Worm (Caenorhabditis elegans): ENCODE results near the gene F38A1.15.

The F38A1.15 gene

ce11 chrIV:1277067-1277466 lies 33.9 kb upstream of the F38A1.15 start:
- TF ChIP-seq hlh-30 (tag; optimal IDR thresholded peaks at IDR 0.05; ENCODE audit: insufficient read depth), result no peak

ce11 chrIV:1275910-1276309 lies 32.7 kb upstream of the F38A1.15 start:
- TF ChIP-seq ceh-48 (tag; optimal IDR thresholded peaks at IDR 0.05) (no peak), ets-4 (tag; optimal IDR thresholded peaks at IDR 0.05) (no peak), fkh-10 (GFP tag; optimal IDR thresholded peaks at IDR 0.05) (no peak), unc-42 (tag; optimal IDR thresholded peaks at IDR 0.05) (no peak), C08G9.2 (tag; optimal IDR thresholded peaks at IDR 0.05) (no peak), hlh-6 (tag; optimal IDR thresholded peaks at IDR 0.05) (no peak), nfya-1 (tag; optimal IDR thresholded peaks at IDR 0.05) (no peak), hlh-8 (tag; optimal IDR thresholded peaks at IDR 0.05) (no peak), ama-1 (optimal IDR thresholded peaks at IDR 0.05) (no peak), K09A11.1 (tag; optimal IDR thresholded peaks at IDR 0.05; ENCODE audit: insufficient read depth) (no peak), unc-3 (GFP tag; conservative IDR thresholded peaks at IDR 0.05) (no peak), unc-3 (tag; optimal IDR thresholded peaks at IDR 0.05) (no peak)

- peak; percentile 16 for TF ChIP-seq ceh-18 (tag; optimal IDR thresholded peaks at IDR 0.05)
- TF ChIP-seq unc-3 (GFP tag; conservative IDR thresholded peaks at IDR 0.05), result no peak
- TF ChIP-seq unc-3 (tag; optimal IDR thresholded peaks at IDR 0.05), result no peak
- no peak for TF ChIP-seq ceh-30 (tag; optimal IDR thresholded peaks at IDR 0.05)
- peak; percentile 84 for TF ChIP-seq hlh-30 (tag; optimal IDR thresholded peaks at IDR 0.05; ENCODE audit: insufficient read depth)
- no peak for TF ChIP-seq ceh-19 (GFP tag; optimal IDR thresholded peaks at IDR 0.05)
- TF ChIP-seq ceh-45 (GFP tag; IDR thresholded peaks at IDR 0.05), result no peak
- no peak for TF ChIP-seq nhr-232 (tag; optimal IDR thresholded peaks at IDR 0.05)
- no peak for TF ChIP-seq fax-1 (tag; optimal IDR thresholded peaks at IDR 0.05)
- TF ChIP-seq ztf-16 (tag; optimal IDR thresholded peaks at IDR 0.05), result no peak
- peak; percentile 49 for TF ChIP-seq unc-42 (tag; optimal IDR thresholded peaks at IDR 0.05)
- peak; percentile 24 for TF ChIP-seq unc-55 (GFP tag; optimal IDR thresholded peaks at IDR 0.05)
- TF ChIP-seq elt-4 (tag; optimal IDR thresholded peaks at IDR 0.05), result no peak
- TF ChIP-seq ref-2 (tag; optimal IDR thresholded peaks at IDR 0.05), result peak; percentile 8
- TF ChIP-seq mec-3 (tag; optimal IDR thresholded peaks at IDR 0.05; ENCODE audit: borderline replicate concordance), result no peak
- peak; percentile 46 for TF ChIP-seq ceh-31 (tag; optimal IDR thresholded peaks at IDR 0.05)
- no peak for TF ChIP-seq fkh-10 (GFP tag; optimal IDR thresholded peaks at IDR 0.05)
- TF ChIP-seq unc-86 (tag; optimal IDR thresholded peaks at IDR 0.05), result no peak
- peak; percentile 21 for TF ChIP-seq tbx-2 (tag; optimal IDR thresholded peaks at IDR 0.05)
- TF ChIP-seq ttx-3 (tag; optimal IDR thresholded peaks at IDR 0.05), result no peak
- TF ChIP-seq nfya-1 (tag; optimal IDR thresholded peaks at IDR 0.05), result peak; percentile 55
- TF ChIP-seq dmd-4 (tag; optimal IDR thresholded peaks at IDR 0.05; ENCODE audit: borderline replicate concordance), result no peak
- no peak for TF ChIP-seq ceh-6 (GFP tag; optimal IDR thresholded peaks at IDR 0.05)
- TF ChIP-seq C08G9.2 (tag; optimal IDR thresholded peaks at IDR 0.05), result no peak
- TF ChIP-seq ceh-2 (tag; optimal IDR thresholded peaks at IDR 0.05), result no peak
- peak; percentile 3 for TF ChIP-seq pax-1 (tag; optimal IDR thresholded peaks at IDR 0.05)
- TF ChIP-seq pat-9 (tag; optimal IDR thresholded peaks at IDR 0.05), result no peak
Measured at ce11 chrIV:1274583-1274982, 31.4 kb upstream of the F38A1.15 start, which contains the start of gene C09E9.1. Gene C09E9.1, plus strand, starts transcription at chrIV:1274868.

DNA sequence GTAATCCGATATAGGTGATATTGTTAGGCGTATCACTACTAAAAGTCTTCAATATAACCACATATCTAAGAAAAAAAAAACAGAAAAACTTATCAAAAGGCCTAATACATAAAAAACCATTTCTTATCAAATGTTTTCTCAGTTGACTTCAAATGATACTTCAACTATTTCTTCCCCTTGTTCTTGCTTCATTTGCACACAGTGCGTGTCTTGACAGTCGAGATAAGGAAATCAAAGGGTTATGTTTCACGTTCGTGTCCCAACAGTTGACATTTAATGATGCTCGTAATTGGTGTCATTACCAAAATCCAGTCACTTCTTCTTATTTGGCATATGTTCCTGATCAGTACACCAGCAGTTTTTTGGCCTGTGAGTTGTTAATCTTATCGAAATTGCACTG lies 23.5 kb upstream of the F38A1.15 start, which contains the start of gene clec-170:
Gene clec-170, plus strand, starts transcription at position 143 of the 400 bp plus-strand sequence.
- TF ChIP-seq zip-5 (tag; optimal IDR thresholded peaks at IDR 0.05), result no peak
- TF ChIP-seq elt-2 (tag; optimal IDR thresholded peaks at IDR 0.05), result peak; percentile 18

DNA sequence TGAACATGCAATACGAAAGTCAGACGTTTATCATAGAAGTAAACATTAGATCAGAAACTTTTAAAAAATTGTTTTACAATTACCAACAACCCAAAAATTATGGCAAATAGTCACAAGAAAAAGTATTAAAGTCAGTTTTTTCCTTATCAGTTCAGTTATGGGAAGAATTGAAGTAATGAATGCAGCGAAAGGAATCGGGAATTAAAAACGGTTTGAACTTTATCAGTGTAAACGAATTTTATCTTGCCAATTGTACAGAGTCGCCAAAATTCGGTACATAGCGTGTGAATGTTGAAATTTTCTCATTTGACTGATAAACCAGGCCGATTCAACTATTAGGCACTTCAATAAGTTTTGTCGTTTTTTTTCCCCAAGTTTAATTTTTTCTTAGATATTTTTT lies 22.9 kb upstream of the F38A1.15 start:
- TF ChIP-seq sdc-2 (tag; optimal IDR thresholded peaks at IDR 0.05) (no peak), tbx-2 (tag; optimal IDR thresholded peaks at IDR 0.05) (no peak), lin-11 (tag; optimal IDR thresholded peaks at IDR 0.05) (no peak), unc-42 (tag; optimal IDR thresholded peaks at IDR 0.05) (no peak), Y22D7AL.16 (tag; optimal IDR thresholded peaks at IDR 0.05) (no peak), elt-2 (tag; optimal IDR thresholded peaks at IDR 0.05) (peak; percentile 2)
